Worm (Caenorhabditis elegans) whole organism, dauer: ENCODE results near the gene F53F8.5.

ENCODE experiments used
- unc-62 ChIP-seq: sonication (generic microtip); optimal IDR thresholded peaks from 2 replicates; lab custom pipeline; 2017; ENCODE audit warnings: missing biosample characterization, missing genetic modification reagents, missing genetic modification characterization

Gene F53F8.5

DNA sequence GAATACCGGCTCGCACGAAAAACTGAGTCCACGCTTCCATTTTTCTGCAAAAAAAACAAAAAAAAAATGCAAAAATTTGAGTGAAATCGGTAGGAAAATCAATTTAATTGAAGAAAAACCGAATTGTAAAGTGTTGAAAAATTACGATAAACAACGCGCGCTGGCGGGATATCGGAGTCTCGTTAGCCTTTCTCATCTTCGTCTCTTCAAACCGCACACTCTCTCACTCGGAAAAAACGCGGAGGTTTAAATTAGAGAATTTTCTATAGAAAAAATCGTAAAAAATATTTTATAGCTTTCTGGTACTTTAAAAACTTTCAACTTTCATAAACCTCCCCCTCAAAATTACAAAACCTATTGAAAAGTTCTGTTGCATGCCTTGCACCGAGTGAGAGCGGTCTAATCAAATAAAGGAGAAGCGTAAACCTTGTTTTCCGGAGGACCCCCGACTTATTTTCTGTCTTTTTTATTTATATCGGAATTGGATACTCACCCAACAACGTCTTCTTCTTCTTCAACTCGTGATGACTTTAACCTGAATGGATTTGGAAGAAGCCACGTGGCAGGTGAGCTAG is at the start of gene F53F8.5, which contains the start of gene F53F8.6:
TSS of gene F53F8.5 (minus strand) at position 52 of the 575 bp plus-strand sequence.
TSS of gene F53F8.6 (plus strand) at position 230 of the 575 bp plus-strand sequence.
- TF ChIP-seq unc-62: no peak

DNA sequence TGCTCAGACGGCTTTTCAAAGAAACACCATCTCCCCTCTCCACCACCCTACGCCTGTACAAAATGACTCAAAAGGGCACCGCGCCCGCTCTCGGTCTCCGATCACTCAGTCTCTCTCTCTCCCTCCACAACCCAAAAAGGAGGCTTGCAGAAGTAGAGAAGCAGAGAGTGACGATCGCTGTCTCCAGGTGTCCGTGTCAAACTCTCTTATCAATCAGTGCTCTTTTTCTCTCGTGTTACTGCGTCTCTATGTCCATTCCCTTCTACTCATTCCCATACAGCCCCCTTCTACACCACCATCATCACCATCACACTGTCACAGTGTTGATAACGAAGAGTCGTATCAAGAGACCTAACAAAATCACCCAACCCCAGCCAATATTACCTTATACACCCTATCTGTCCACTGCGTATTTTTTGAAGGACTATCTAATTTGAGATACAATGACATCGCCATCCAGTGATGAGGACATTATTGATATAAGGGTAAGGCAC is 48.8 kb upstream of the F53F8.5 start, which contains the start of gene pha-4:
TSS of gene pha-4 (plus strand) at position 444 of the 494 bp plus-strand sequence.
- TF ChIP-seq unc-62: no peak

DNA sequence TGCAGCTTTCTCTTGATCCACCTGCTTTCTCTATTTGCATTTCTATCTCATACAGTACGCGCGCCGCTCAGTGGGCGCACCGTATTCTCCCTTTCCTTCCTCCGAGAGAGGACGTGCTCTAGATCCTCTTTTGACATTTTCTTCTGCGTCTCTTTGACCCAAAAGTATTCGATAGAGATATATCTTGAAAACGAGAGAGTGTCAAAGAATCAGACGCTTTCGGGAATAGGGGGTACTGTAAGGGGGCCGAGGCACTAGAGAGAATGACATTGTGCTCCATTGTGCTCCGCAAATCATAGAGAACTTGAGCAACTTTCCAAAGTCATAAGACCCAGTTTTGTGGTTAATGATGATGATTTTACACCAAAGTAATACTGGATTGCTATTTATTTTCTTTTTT is 45.2 kb upstream of the F53F8.5 start:
- TF ChIP-seq unc-62: no peak

DNA sequence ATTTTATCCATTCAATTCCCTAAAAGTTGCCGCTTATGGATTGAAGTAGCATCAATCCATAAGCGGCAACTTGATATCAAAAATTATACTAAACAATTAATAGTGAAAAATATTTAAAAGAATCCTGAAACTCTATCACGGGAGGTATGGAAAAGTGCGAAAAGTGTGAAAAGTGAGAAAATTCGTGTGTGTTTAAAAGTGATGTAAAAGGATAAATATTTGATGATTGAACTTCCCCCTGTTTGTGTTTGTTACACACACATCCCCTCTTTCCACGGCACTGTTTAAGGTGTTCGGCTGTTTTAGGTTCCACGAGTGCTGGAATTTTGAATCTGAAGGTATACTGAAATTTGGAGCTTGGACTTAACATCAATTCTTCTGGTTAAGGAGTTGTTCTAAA is 44.1 kb upstream of the F53F8.5 start:
- no peak for TF ChIP-seq unc-62

DNA sequence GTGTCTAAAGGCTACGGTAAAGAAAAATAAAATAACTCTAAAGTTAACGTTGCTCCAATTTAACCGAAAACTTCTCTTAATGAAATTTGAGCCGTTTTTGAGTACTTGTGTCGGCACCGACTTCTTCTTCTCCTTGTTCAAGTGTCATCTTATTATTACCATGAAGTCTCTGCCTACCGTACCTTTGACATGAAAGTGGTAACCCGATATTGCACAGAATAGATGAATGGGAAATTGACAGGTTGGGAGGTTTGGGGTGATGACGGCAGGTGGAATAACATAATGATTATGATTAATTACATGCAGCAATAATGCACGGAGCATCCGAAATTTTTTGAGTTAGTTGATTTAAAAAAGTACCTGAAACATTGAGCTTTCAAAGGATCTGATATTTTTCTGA is 43.0 kb upstream of the F53F8.5 start:
- no peak for TF ChIP-seq unc-62

DNA sequence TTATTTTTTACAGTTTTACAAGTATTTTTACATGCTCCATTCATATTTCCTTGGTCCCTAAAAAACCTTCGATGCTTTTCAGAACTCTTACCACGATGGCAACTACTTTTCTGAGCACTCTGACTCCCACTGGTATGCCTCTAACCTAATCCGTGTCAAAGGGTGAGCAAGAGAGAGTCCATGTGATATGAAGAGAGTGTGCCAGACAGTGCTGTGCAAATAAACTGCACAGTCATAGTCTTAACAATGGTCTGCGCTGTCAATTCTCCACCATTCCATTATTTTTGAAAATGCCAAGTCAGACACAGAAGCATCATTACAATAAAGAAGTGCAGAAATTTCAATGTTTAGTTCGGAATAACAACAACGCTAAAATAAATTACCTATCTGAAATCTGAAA is 41.4 kb upstream of the F53F8.5 start:
- TF ChIP-seq unc-62: no peak

DNA sequence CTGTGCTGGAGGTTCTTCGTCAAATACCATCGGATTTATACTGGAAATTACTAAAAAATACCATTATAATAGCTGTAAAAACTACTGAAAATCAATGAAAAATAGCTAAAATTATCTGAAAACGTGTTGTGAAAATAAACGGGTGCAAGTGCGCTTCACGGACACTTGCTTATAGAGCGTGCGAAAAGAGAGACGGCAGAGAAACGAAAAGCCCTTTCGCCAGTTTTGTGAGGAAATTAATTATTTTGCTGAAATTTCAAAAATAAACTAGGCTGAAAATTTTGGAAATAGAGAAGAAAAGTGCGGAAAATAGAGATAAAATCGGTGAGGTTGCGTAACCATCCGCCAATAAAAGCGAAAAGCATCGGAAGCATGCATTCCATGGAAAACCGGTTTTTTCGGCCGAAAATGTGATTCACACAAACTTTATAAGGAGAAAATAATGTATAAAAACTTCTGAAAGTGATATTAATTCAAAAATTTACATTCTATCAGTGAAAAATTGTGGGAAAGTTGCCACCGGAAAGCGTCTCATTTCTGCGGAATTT is 40.5 kb upstream of the F53F8.5 start, which contains the start of gene dnj-25:
TSS of gene dnj-25 (minus strand) at position 57 of the 548 bp plus-strand sequence.
- no peak for TF ChIP-seq unc-62

DNA sequence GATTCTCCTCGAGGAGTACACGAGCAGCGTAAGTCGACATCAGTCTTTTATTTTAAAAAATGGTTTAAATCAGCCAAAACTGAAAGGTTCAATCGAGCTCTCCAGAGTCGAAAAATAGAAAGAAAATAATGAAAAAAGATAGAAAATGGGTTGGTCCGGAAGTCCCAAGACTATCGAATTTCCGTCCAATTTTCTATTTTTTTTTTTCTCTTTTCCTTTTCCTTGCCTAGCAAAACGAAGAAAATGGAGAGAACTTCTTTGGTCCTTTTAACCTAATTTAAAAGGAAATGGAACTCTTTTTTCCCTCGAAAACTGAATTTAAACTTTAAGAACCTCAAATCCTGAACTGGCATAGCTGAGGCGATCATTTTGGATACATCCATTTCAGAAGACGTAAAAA is 35.5 kb upstream of the F53F8.5 start:
- TF ChIP-seq unc-62: no peak

DNA sequence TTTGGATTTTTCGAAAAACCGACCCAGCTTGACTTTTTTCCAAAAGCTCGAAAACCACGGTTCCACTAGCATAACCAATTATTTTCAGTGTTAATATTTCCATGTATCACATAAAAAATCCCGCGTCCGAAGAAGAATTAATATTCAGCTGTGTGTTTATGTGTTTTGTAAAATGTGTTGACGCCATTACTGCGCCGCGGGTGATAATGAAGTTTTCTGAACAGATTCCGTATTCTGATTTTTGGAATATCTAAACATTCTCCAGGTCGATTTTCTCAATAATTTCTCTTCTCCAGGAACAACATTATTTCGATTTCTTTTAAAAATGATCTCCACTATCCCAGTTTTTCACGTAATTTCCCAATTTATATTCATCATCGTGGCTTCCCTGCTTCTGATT is 30.8 kb upstream of the F53F8.5 start, which contains the start of gene srxa-6:
TSS of gene srxa-6 (plus strand) at position 301 of the 400 bp plus-strand sequence.
- no peak for TF ChIP-seq unc-62

DNA sequence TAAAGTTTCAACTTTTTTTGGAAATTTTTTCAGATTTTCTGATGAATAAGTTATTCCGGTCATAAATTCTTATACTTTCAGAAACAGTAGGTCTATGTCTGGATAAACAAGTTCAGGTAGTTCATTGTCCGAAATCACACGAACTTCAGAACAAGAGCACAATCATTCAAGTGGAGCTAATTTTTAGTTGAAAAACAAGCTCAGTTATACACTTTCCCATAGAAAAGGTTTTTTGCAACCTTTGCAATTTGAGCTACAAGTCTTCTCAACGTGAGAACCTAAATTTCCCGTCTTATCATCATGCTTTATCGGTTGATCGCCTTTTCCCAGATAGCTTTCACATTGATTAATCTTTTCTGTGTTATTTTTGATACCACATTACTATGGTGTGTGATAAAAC is 27.9 kb upstream of the F53F8.5 start, which contains the start of gene srxa-1:
TSS of gene srxa-1 (plus strand) at position 301 of the 400 bp plus-strand sequence.
- no peak for TF ChIP-seq unc-62

DNA sequence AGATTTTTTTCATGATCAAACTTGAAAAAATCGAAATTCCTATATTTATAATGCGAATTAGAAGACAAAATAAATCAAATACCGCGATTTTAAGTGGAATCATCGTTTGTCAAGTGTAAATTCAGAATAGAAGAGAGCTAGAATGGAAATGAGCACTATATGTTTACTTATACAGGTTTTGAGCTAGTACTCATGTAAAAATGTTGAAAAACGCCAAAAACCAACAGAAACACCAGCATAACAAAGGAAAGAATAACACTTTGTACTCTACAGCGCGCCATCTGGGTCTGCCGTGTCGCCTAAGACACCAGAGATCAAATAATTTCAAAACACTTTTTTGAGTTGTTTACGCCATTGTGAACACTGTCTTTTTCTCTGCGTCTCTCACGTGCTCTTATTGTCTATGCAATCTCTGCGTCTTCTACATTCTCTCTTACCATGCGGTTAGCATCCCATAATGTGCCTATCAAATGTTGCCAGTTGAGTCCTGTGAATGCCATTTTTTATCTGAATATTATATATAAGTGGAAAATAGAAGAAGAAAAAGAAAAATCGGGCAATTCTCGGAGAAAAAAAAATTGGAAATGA is 25.0 kb upstream of the F53F8.5 start, which contains the start of gene ipla-3:
TSS of gene ipla-3 (minus strand) at position 510 of the 588 bp plus-strand sequence.
- TF ChIP-seq unc-62: no peak

DNA sequence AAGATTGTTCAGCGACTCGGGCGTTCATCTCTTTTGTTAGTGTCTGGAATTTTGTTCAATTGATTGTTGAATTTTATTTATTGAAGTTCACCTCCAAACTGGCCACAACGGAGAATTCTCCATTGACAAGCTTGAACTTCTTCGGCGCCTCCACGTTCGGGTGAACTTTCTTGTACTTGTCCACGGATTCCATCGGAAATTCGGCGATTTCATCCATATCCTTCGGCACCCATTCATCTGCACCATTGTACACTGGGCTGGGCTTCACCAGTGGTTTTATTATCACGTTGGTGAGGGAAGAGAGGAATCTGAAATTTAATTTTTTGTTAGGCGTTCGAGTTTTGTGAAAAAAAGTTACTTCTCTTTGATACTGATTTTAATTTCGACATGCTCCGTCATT is 23.6 kb upstream of the F53F8.5 start:
- no peak for TF ChIP-seq unc-62

DNA sequence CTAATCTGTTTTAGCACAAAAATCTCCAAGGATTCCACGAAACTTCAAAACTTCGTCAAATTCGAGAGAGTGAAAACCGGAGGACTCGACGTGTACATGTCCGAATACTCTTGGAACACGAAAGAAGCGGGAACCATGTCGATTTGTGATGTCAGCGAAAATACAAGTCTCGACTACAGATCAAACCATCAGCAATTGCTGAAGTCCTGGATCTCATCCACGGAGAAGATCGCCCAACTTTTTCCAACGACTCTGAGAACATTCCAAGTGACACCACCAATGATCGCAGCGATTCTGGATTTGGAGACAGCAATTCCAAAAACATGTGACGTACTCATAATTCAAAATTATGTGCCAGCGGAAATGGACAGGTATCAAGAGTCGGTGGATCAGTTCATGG is 18.6 kb upstream of the F53F8.5 start:
- TF ChIP-seq unc-62: no peak

DNA sequence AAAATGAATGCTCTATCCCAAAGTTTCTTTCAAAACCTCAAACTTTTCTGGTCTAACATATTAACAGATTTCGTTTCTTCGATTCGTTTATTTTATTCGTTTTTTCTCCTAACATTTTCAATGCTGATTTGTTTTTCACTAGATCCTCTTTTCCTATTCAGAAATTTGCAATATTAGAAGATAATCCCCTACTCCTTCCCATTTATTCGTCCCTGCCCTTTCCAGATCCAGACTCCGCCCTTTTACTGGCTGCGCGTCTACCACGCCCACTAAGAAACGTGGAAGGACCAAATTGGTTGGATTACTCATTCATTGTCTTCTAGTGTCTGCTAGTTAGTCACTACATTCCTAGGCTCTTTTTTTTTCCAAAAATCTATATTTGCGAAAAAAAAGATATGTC is 18.1 kb upstream of the F53F8.5 start, which contains the start of gene Y44A6C.2:
TSS of gene Y44A6C.2 (plus strand) at position 301 of the 400 bp plus-strand sequence.
- TF ChIP-seq unc-62: no peak

DNA sequence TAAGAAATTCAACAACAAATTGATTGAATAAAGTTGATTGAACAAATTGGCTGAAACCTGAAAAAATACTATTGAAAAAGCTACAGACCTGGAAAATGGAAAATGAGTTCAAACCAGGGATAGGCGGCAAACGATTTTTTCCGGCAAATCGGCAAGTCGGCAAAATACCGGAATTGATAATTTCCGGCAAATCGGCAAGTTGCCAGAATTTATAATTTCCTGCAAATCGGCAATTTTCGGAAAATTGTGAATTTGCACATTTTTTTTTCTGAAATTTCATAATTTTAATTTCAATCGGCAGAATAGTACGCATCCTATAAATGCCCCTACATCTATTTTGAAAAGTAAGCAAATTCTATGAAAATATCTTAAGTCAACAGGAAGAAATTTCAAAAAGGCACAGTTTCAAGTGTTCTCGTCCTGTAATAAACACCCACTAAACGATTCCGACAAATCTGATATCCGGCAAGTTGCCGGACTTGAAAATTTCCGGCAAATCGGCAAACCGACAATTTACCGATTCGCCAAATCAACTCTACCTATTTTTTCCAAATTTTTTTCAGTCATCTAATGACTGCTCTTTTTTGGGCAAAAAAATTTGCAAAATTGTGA is 13.1 kb upstream of the F53F8.5 start:
- TF ChIP-seq unc-62: no peak

DNA sequence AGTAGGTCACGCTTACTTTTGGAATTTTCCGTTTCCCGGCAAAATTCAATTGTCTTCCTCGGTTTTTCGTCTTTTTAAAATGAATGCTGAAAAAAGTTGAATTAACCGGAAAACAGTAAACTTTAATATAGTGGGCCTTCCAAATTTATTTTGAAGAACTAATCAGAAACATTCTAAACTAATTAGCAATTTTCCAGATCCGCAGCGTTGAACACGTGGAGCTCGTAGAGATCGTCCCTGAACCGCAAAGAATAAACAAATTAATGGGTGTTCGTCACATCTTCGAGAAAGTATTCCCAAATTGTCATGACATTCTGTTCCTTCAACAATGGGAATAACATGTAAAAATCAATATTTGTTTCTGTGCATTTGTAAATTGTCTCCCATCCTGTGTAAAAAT is 12.4 kb upstream of the F53F8.5 start:
- no peak for TF ChIP-seq unc-62

DNA sequence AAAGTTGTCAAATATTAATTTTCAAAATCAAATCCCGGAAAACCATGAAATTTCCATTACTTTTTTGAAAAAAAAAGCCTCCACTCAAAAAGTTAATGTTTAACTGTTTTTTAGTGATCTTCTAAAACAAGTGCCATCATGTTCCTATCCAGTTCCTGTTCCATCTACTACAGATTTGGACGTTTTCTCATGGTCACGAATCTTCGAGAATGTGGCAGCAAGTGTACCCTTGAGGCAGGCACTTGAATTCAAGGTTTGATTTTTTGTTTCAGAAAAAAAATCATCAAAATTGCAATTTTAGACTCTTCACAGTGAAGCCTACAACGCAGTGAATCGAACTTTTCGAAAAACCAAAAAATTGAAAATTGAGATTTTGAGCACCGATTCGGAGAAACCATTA is 10.7 kb upstream of the F53F8.5 start:
- TF ChIP-seq unc-62: no peak
